Worm (Caenorhabditis elegans): Measurements from ENCODE around the gene srd-12.

Gene srd-12

ce11 chrIV:5630156-5630555, at the start of gene srd-12:
Gene srd-12 (minus strand): TSS chrIV:5630256.
- TF ChIP-seq W03F9.2 (tag; optimal IDR thresholded peaks at IDR 0.05): no peak
- TF ChIP-seq dao-5 (tag; optimal IDR thresholded peaks at IDR 0.05): no peak
- TF ChIP-seq him-1 (tag; optimal IDR thresholded peaks at IDR 0.05): no peak

DNA sequence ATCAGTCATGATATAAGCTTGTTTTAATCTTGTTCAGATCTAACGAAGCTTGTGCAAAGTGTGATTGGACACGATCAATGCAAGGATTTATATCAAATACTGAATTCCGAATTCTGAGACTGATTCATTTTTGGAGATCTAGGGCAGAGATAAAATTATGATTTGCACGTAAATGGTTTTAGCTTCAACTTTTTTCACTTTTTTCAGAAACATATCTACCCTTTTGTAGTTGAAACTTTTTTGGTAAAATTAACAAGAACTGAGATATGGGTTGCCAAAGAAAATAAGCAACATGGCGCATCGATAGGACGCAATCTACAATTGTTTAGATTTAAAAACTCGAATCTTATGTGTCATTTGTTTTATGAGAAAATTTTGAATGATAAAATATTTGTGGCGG, 48.0 kb upstream of the srd-12 start, which contains the start of gene C55C3.4:
TSS of gene C55C3.4 (minus strand) at position 101 of the 400 bp plus-strand sequence.
- TF ChIP-seq W03F9.2 (tag; optimal IDR thresholded peaks at IDR 0.05): no peak
- TF ChIP-seq him-1 (tag; optimal IDR thresholded peaks at IDR 0.05): no peak
- no peak for TF ChIP-seq dao-5 (tag; optimal IDR thresholded peaks at IDR 0.05)

DNA sequence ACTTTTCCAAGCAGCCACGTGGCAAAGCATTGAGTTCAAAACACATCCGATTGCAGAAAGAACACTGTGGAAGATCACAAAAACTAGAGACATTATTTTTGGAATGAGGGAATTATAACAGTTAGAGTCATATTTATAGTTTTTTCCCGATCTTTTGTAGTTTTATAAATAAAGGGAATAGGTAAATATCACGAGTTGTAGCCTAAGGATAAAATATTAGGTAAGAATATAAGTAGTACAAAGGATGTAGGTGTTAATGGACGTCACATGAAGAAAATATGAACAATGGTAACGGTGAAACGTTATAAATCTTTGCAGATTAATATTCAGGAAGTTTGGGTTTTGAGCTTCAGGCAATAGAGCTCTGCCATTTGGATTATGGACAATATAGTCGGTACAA, 44.4 kb upstream of the srd-12 start, which contains the start of gene srd-5:
TSS of gene srd-5 (minus strand) at position 101 of the 400 bp plus-strand sequence.
- no peak for TF ChIP-seq him-1 (tag; optimal IDR thresholded peaks at IDR 0.05)
- TF ChIP-seq dao-5 (tag; optimal IDR thresholded peaks at IDR 0.05): no peak
- no peak for TF ChIP-seq W03F9.2 (tag; optimal IDR thresholded peaks at IDR 0.05)

- TF ChIP-seq W03F9.2 (tag; optimal IDR thresholded peaks at IDR 0.05) (no peak), him-1 (tag; optimal IDR thresholded peaks at IDR 0.05) (no peak), dao-5 (tag; optimal IDR thresholded peaks at IDR 0.05) (no peak)
These were observed 41.3 kb upstream of the srd-12 start for ce11 chrIV:5671325-5671724.

DNA sequence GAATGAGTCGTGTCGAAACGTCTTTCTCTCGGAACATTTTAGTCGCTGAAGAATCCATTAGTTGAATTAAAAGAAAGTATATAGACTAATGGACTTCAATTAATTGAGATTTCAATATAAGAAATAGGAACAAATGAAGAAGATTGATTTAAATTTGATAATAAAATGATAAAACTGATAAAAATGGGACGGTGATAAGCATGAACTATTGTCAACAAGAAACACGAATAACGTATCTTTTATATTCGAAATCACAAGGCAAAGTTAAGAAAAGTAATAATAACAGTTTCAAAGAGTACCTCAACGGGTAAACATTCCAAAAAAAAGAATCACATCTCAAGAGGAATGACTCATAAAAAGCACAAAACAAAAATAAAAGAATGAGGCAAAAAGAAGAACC, 39.4 kb upstream of the srd-12 start, which contains the start of gene T19E7.6:
TSS of gene T19E7.6 (minus strand) at position 45 of the 400 bp plus-strand sequence.
- no peak for TF ChIP-seq W03F9.2 (tag; optimal IDR thresholded peaks at IDR 0.05)

ce11 chrIV:5667191-5667590, 37.1 kb upstream of the srd-12 start:
- TF ChIP-seq him-1 (tag; optimal IDR thresholded peaks at IDR 0.05) (no peak), W03F9.2 (tag; optimal IDR thresholded peaks at IDR 0.05) (no peak), dao-5 (tag; optimal IDR thresholded peaks at IDR 0.05) (no peak)

DNA sequence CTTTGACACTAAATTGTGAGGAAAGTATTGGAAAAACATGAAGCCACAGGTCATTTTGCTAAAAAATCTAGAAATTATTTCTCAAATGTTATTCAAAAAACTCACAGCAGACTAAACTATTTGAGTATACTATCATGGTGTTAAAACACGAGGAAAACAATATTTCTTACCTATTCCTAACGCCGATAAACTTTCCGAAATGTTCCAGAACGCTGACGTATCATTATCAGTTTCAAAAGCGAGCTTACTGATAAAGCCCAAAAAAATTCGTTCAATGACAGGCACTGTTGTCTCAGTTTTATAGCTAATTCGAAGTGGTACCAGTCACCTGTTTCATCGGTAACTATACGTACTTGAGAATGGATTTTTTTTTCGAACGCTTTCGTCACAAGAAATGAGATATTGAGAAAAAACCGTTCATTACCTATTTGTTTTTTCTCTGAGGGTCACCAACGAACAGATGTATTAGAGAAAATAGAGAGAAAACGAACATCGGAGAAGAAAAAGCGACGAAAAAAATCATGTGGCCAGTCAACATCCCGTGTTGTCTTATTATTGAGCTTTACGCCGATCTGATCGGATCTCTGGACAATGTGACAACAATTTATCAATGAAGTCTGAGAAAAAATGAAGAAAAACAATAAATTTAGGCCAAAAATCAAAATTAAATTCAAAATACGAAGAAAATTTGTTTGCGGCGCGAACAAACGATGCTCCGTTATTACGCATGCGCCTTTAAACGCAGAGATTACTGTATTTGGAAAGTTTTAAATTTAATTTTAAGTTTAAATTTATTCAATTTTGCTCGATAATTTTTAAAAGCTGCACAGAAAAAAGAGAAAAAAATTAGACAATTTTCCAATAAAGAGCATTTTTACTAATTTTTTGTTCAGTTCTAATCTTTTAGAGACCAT, 36.3 kb upstream of the srd-12 start:
- TF ChIP-seq dao-5 (tag; optimal IDR thresholded peaks at IDR 0.05): no peak
- peak; percentile 11 for TF ChIP-seq W03F9.2 (tag; optimal IDR thresholded peaks at IDR 0.05)

ce11 chrIV:5665353-5665918, 35.4 kb upstream of the srd-12 start:
- TF ChIP-seq him-1 (tag; optimal IDR thresholded peaks at IDR 0.05) (no peak), W03F9.2 (tag; optimal IDR thresholded peaks at IDR 0.05) (peak; percentile 32)

ce11 chrIV:5664375-5665004, 34.4 kb upstream of the srd-12 start, which contains the start of gene bec-1:
Gene bec-1 (minus strand): TSS chrIV:5664425.
- TF ChIP-seq W03F9.2 (tag; optimal IDR thresholded peaks at IDR 0.05): no peak
- no peak for TF ChIP-seq dao-5 (tag; optimal IDR thresholded peaks at IDR 0.05)
- no peak for TF ChIP-seq him-1 (tag; optimal IDR thresholded peaks at IDR 0.05)

ce11 chrIV:5662886-5663285, 32.8 kb upstream of the srd-12 start:
- no peak for TF ChIP-seq W03F9.2 (tag; optimal IDR thresholded peaks at IDR 0.05)
- no peak for TF ChIP-seq dao-5 (tag; optimal IDR thresholded peaks at IDR 0.05)
- no peak for TF ChIP-seq him-1 (tag; optimal IDR thresholded peaks at IDR 0.05)

DNA sequence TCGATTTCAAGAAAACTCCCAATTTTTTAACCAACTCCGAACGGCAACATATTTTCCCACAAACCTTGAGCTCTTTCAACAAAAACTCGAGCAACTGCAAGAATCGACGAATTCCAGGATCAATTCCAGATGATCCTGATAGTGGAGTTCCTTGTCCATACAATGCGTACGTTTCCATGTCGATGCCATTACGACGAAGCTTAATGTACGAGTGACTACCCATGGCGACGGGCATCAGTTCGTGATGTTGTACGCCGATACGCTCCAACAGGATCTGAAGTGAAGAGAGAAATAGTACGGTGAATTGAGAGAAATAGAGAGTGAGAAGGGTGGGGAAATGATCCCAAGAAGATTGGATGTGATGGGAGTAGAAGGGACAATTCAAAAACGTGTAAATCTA, 32.0 kb upstream of the srd-12 start:
- TF ChIP-seq W03F9.2 (tag; optimal IDR thresholded peaks at IDR 0.05) (no peak), him-1 (tag; optimal IDR thresholded peaks at IDR 0.05) (no peak), dao-5 (tag; optimal IDR thresholded peaks at IDR 0.05) (no peak)

ce11 chrIV:5660239-5660638, 30.2 kb upstream of the srd-12 start, which contains the start of gene skn-1:
Gene skn-1 (minus strand): TSS chrIV:5660384.
- TF ChIP-seq him-1 (tag; optimal IDR thresholded peaks at IDR 0.05): no peak
- no peak for TF ChIP-seq dao-5 (tag; optimal IDR thresholded peaks at IDR 0.05)
- no peak for TF ChIP-seq W03F9.2 (tag; optimal IDR thresholded peaks at IDR 0.05)

DNA sequence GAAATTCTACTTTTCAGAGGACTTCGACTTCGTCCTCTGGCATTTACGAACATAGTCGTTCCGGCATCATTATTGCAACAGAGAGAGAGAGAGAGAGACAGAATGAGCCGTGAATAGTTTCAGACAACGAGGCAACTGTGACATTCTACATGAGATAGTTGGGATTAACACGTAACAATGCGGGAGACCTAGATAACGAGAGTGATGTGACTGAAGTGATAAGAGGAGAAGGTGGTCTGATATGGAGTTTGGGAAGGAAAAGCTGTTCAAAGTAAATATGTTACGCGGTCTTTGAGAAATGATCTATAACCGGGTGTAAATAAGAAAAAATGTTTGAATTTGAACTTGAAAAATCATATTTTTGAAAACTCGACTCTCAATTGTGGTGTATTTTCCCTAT, 29.4 kb upstream of the srd-12 start:
- TF ChIP-seq W03F9.2 (tag; optimal IDR thresholded peaks at IDR 0.05) (no peak), dao-5 (tag; optimal IDR thresholded peaks at IDR 0.05) (no peak), him-1 (tag; optimal IDR thresholded peaks at IDR 0.05) (no peak)

ce11 chrIV:5658897-5659296, 28.8 kb upstream of the srd-12 start:
- TF ChIP-seq him-1 (tag; optimal IDR thresholded peaks at IDR 0.05) (no peak), dao-5 (tag; optimal IDR thresholded peaks at IDR 0.05) (no peak), W03F9.2 (tag; optimal IDR thresholded peaks at IDR 0.05) (no peak)

Measured in whole organism, L4/young adult.